Worm (Caenorhabditis elegans): ENCODE results near the gene ufbp-1.

DNA sequence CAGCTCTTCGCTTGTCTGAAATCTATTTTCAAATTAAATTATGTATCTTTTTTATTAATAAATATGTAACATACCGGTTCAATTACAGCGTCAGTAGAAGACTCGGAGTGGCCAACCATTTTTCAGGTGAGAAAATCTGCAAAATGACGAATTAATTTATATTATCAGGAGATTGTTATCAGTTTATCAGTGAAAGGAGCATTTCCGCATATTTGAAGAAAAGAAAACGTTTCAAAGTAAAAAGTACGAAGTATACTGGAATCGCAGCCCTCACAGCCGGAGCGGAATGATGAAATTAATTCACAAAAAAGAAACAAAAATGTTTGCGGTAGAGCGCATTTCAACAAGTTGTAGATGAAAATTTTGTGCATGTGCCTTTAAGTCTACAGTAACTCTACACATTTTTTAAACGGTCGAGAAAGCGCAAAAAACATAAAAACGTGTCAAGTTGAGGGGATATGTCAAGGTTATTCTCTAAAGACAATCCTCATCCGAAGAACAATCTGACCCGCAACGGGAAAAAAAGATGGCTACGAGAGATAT, 36.0 kb upstream of the ufbp-1 start:
- no peak for TF ChIP-seq nhr-77 (tag; optimal IDR thresholded peaks at IDR 0.05)
- TF ChIP-seq snu-23 (GFP tag; optimal IDR thresholded peaks at IDR 0.05), result no peak
- TF ChIP-seq C04F5.9 (tag; optimal IDR thresholded peaks at IDR 0.05), result no peak
- TF ChIP-seq unc-98 (GFP tag; IDR thresholded peaks at IDR 0.05), result no peak
- TF ChIP-seq ceh-82 (tag; optimal IDR thresholded peaks at IDR 0.05), result no peak
- no peak for TF ChIP-seq lir-3 (tag; optimal IDR thresholded peaks at IDR 0.05; ENCODE audit: poor library complexity)
- no peak for TF ChIP-seq unc-62 (GFP tag; optimal IDR thresholded peaks at IDR 0.05)
- TF ChIP-seq alr-1 (tag; optimal IDR thresholded peaks at IDR 0.05; ENCODE audit: borderline replicate concordance), result no peak
- no peak for TF ChIP-seq sptf-1 (tag; optimal IDR thresholded peaks at IDR 0.05)
- no peak for TF ChIP-seq lin-39 (tag; optimal IDR thresholded peaks at IDR 0.05)
- TF ChIP-seq unc-86 (tag; optimal IDR thresholded peaks at IDR 0.05), result no peak
